Fruit fly (Drosophila melanogaster) whole organism, prepupa: Measurements from ENCODE around the gene CG14989.

Experiments
- Blimp-1 ChIP-seq: fragments of 200-800 bp; sonication (Bioruptor generic); optimal IDR thresholded peaks from 3 replicates; lab custom pipeline; 2017; ENCODE audit warnings: missing biosample characterization, missing genetic modification characterization, mild to moderate bottlenecking, moderate library complexity, missing genetic modification reagents
- CG10631 ChIP-seq: fragments of 200-800 bp; sonication (Bioruptor generic); optimal IDR thresholded peaks from 2 replicates; lab custom pipeline; 2016; ENCODE audit warnings: missing biosample characterization, missing genetic modification characterization
- CG11294 ChIP-seq: fragments of 200-800 bp; sonication (Bioruptor generic); IDR thresholded peaks from 2 replicates; pipeline ENCODE4 v1.3.6; 2022; ENCODE audit warnings: missing biosample characterization, missing genetic modification characterization
- CG11762 ChIP-seq: fragments of 200-800 bp; sonication (Bioruptor generic); optimal IDR thresholded peaks from 3 replicates; lab custom pipeline; 2016; ENCODE audit warnings: missing biosample characterization, missing genetic modification characterization; ENCODE audit not compliant: insufficient read depth
- CG11902 ChIP-seq: fragments of 200-800 bp; sonication (Bioruptor generic); optimal IDR thresholded peaks from 3 replicates; lab custom pipeline; 2016; ENCODE audit warnings: missing biosample characterization, missing genetic modification characterization
- CG15336 ChIP-seq: fragments of 200-800 bp; sonication (Bioruptor generic); IDR thresholded peaks from 2 replicates; pipeline ENCODE4 v1.3.6; 2022; ENCODE audit warnings: missing biosample characterization, missing genetic modification characterization
- CG16779 ChIP-seq: fragments of 200-800 bp; sonication (Bioruptor generic); optimal IDR thresholded peaks from 3 replicates; lab custom pipeline; 2017; ENCODE audit warnings: missing biosample characterization, mild to moderate bottlenecking, missing genetic modification characterization
- CG3032 ChIP-seq: fragments of 200-800 bp; optimal IDR thresholded peaks from 2 replicates; lab custom pipeline; 2019; ENCODE audit warnings: missing biosample characterization, mild to moderate bottlenecking, missing genetic modification characterization, moderate library complexity
- CG31627 ChIP-seq: fragments of 200-800 bp; sonication (Bioruptor generic); optimal IDR thresholded peaks from 3 replicates; lab custom pipeline; 2016; ENCODE audit warnings: missing biosample characterization, missing genetic modification characterization
- CG34406 ChIP-seq: fragments of 200-800 bp; sonication (Bioruptor generic); optimal IDR thresholded peaks from 3 replicates; lab custom pipeline; 2016; ENCODE audit warnings: missing biosample characterization, missing genetic modification characterization
- CG3919 ChIP-seq: fragments of 200-800 bp; sonication (Bioruptor generic); optimal IDR thresholded peaks from 3 replicates; lab custom pipeline; 2016; ENCODE audit warnings: missing biosample characterization, missing genetic modification characterization
- CG4318 ChIP-seq: fragments of 200-800 bp; sonication (Bioruptor generic); optimal IDR thresholded peaks from 3 replicates; lab custom pipeline; 2017; ENCODE audit warnings: missing biosample characterization, mild to moderate bottlenecking, missing genetic modification characterization
- CG6163 ChIP-seq: fragments of 200-800 bp; sonication (Bioruptor generic); IDR thresholded peaks from 3 replicates; pipeline ENCODE4 v1.3.6; 2022; ENCODE audit warnings: missing biosample characterization, missing genetic modification characterization
- CG6276 ChIP-seq: fragments of 200-800 bp; sonication (Bioruptor generic); optimal IDR thresholded peaks from 2 replicates; lab custom pipeline; 2017; ENCODE audit warnings: missing biosample characterization, mild to moderate bottlenecking, missing genetic modification characterization
- CG6792 ChIP-seq: fragments of 200-800 bp; sonication (Bioruptor generic); optimal IDR thresholded peaks from 3 replicates; lab custom pipeline; 2016; ENCODE audit warnings: missing biosample characterization, missing genetic modification characterization
- CG6808 ChIP-seq: fragments of 200-800 bp; sonication (Bioruptor generic); optimal IDR thresholded peaks from 3 replicates; lab custom pipeline; 2017; ENCODE audit warnings: missing biosample characterization, missing genetic modification characterization, mild to moderate bottlenecking, moderate library complexity, missing genetic modification reagents
- CG6854 ChIP-seq: fragments of 200-800 bp; sonication (Bioruptor generic); optimal IDR thresholded peaks from 2 replicates; lab custom pipeline; 2017; ENCODE audit warnings: missing biosample characterization, mild to moderate bottlenecking, missing genetic modification characterization
- CG8119 ChIP-seq: fragments of 200-800 bp; sonication (Bioruptor generic); IDR thresholded peaks from 3 replicates; pipeline ENCODE4 v1.3.6; 2022; ENCODE audit warnings: missing biosample characterization, missing genetic modification characterization
- CG8319 ChIP-seq: fragments of 200-800 bp; sonication (Bioruptor generic); optimal IDR thresholded peaks from 3 replicates; lab custom pipeline; 2016; ENCODE audit warnings: missing biosample characterization, missing genetic modification characterization
- CG9139 ChIP-seq: fragments of 200-800 bp; sonication (Bioruptor generic); optimal IDR thresholded peaks from 3 replicates; lab custom pipeline; 2017; ENCODE audit warnings: missing biosample characterization, mild to moderate bottlenecking, missing genetic modification characterization
- Eip75B ChIP-seq: fragments of 200-800 bp; sonication (Bioruptor generic); optimal IDR thresholded peaks from 3 replicates; lab custom pipeline; 2016; ENCODE audit warnings: missing biosample characterization, missing genetic modification characterization
- Eip78C ChIP-seq: fragments of 200-800 bp; sonication (Bioruptor generic); peaks from one replicate; lab custom pipeline; 2016; ENCODE audit warnings: missing biosample characterization, missing genetic modification characterization
- Eip93F ChIP-seq: fragments of 200-800 bp; sonication (Bioruptor generic); optimal IDR thresholded peaks from 2 replicates; lab custom pipeline; 2016; ENCODE audit warnings: missing biosample characterization, mild to moderate bottlenecking, missing genetic modification characterization
- Ets21C ChIP-seq: fragments of 200-800 bp; sonication (Bioruptor generic); optimal IDR thresholded peaks from 3 replicates; lab custom pipeline; 2016; ENCODE audit warnings: missing biosample characterization, missing genetic modification characterization
- Ets96B ChIP-seq: fragments of 200-800 bp; optimal IDR thresholded peaks from 2 replicates; lab custom pipeline; 2019; ENCODE audit warnings: missing biosample characterization, mild to moderate bottlenecking, missing genetic modification characterization, moderate library complexity
- Gug ChIP-seq: fragments of 200-800 bp; sonication (Bioruptor generic); IDR thresholded peaks from 2 replicates; pipeline ENCODE4 v1.3.6; 2022; ENCODE audit warnings: missing biosample characterization, missing genetic modification characterization
- Hr38 ChIP-seq: sonication (Bioruptor generic); optimal IDR thresholded peaks from 2 replicates; lab custom pipeline; 2016; ENCODE audit warnings: missing biosample characterization, missing genetic modification characterization
- Hr4 ChIP-seq: fragments of 200-800 bp; sonication (Bioruptor generic); optimal IDR thresholded peaks from 3 replicates; lab custom pipeline; 2016; ENCODE audit warnings: missing biosample characterization, missing genetic modification characterization
- OdsH ChIP-seq: fragments of 200-800 bp; sonication (Bioruptor generic); optimal IDR thresholded peaks from 3 replicates; lab custom pipeline; 2016; ENCODE audit warnings: missing biosample characterization, missing genetic modification characterization
- Smox ChIP-seq: fragments of 200-800 bp; sonication (Bioruptor generic); optimal IDR thresholded peaks from 3 replicates; lab custom pipeline; 2016; ENCODE audit warnings: missing biosample characterization, missing genetic modification characterization
- Sox102F ChIP-seq: fragments of 200-800 bp; sonication (Bioruptor generic); optimal IDR thresholded peaks from 2 replicates; lab custom pipeline; 2016; ENCODE audit warnings: missing biosample characterization, mild to moderate bottlenecking, missing genetic modification characterization
- Sox14 ChIP-seq: fragments of 200-800 bp; sonication (Bioruptor generic); optimal IDR thresholded peaks from 3 replicates; lab custom pipeline; 2016; ENCODE audit warnings: missing biosample characterization, missing genetic modification characterization
- Sox15 ChIP-seq: fragments of 200-800 bp; sonication (Bioruptor generic); optimal IDR thresholded peaks from 3 replicates; lab custom pipeline; 2016; ENCODE audit warnings: missing biosample characterization, missing genetic modification characterization
- dac ChIP-seq: fragments of 200-800 bp; sonication (Bioruptor generic); optimal IDR thresholded peaks from 2 replicates; lab custom pipeline; 2017; ENCODE audit warnings: missing biosample characterization, mild to moderate bottlenecking, missing genetic modification characterization
- dsx ChIP-seq: fragments of 200-800 bp; optimal IDR thresholded peaks from 3 replicates; lab custom pipeline; 2019; ENCODE audit warnings: missing biosample characterization, mild to moderate bottlenecking, missing genetic modification characterization, moderate library complexity; ENCODE audit not compliant: poor library complexity, severe bottlenecking
- eg ChIP-seq: fragments of 200-800 bp; sonication (Bioruptor generic); IDR thresholded peaks from 3 replicates; pipeline ENCODE4 v1.3.6; 2022; ENCODE audit warnings: missing biosample characterization, missing genetic modification characterization
- esn ChIP-seq: fragments of 200-800 bp; sonication (Bioruptor generic); optimal IDR thresholded peaks from 2 replicates; lab custom pipeline; 2016; ENCODE audit warnings: missing biosample characterization, mild to moderate bottlenecking, missing genetic modification characterization, moderate library complexity
- fd59A ChIP-seq: fragments of 200-800 bp; sonication (Bioruptor generic); optimal IDR thresholded peaks from 2 replicates; lab custom pipeline; 2017; ENCODE audit warnings: missing biosample characterization, mild to moderate bottlenecking, missing genetic modification characterization, missing genetic modification reagents
- fkh ChIP-seq: fragments of 200-800 bp; sonication (Bioruptor generic); optimal IDR thresholded peaks from 3 replicates; lab custom pipeline; 2017; ENCODE audit warnings: missing biosample characterization, mild to moderate bottlenecking, missing genetic modification characterization, moderate library complexity
- lz ChIP-seq: fragments of 200-800 bp; sonication (Bioruptor generic); optimal IDR thresholded peaks from 3 replicates; lab custom pipeline; 2016; ENCODE audit warnings: missing biosample characterization, missing genetic modification characterization
- net ChIP-seq: fragments of 200-800 bp; sonication (Bioruptor generic); optimal IDR thresholded peaks from 3 replicates; lab custom pipeline; 2016; ENCODE audit warnings: missing biosample characterization, missing genetic modification characterization
- pdm3 ChIP-seq: fragments of 200-800 bp; sonication (Bioruptor generic); optimal IDR thresholded peaks from 3 replicates; lab custom pipeline; 2016; ENCODE audit warnings: missing biosample characterization, missing genetic modification characterization
- salr ChIP-seq, 2 experiments: fragments of 200-800 bp; sonication (Bioruptor generic); optimal IDR thresholded peaks; 3 replicates each; lab custom pipeline; 2016 to 2018; ENCODE audit warnings: missing biosample characterization in 2 of 2, missing genetic modification characterization in 2 of 2, mild to moderate bottlenecking in 1 of 2
- spab ChIP-seq: fragments of 200-800 bp; sonication (Bioruptor generic); optimal IDR thresholded peaks from 2 replicates; lab custom pipeline; 2017; ENCODE audit warnings: missing biosample characterization, mild to moderate bottlenecking, missing genetic modification characterization, missing genetic modification reagents
- ss ChIP-seq, 2 experiments: fragments of 200-800 bp; sonication (Bioruptor generic); optimal IDR thresholded peaks; 2 replicates in 1 of 2; 3 replicates in 1 of 2; lab custom pipeline; 2017 to 2018; ENCODE audit warnings: mild to moderate bottlenecking in 2 of 2, missing biosample characterization in 2 of 2, missing genetic modification characterization in 2 of 2, moderate library complexity in 1 of 2
- svp ChIP-seq: fragments of 200-800 bp; sonication (Bioruptor generic); peaks from one replicate; lab custom pipeline; 2016; ENCODE audit warnings: missing biosample characterization, missing genetic modification characterization
- topi ChIP-seq: fragments of 200-800 bp; sonication (Bioruptor generic); optimal IDR thresholded peaks from 3 replicates; lab custom pipeline; 2016; ENCODE audit warnings: missing biosample characterization, missing genetic modification characterization
- vri ChIP-seq: fragments of 200-800 bp; sonication (Bioruptor generic); optimal IDR thresholded peaks from 3 replicates; lab custom pipeline; 2016; ENCODE audit warnings: missing biosample characterization, mild to moderate bottlenecking, missing genetic modification characterization

Gene CG14989

DNA sequence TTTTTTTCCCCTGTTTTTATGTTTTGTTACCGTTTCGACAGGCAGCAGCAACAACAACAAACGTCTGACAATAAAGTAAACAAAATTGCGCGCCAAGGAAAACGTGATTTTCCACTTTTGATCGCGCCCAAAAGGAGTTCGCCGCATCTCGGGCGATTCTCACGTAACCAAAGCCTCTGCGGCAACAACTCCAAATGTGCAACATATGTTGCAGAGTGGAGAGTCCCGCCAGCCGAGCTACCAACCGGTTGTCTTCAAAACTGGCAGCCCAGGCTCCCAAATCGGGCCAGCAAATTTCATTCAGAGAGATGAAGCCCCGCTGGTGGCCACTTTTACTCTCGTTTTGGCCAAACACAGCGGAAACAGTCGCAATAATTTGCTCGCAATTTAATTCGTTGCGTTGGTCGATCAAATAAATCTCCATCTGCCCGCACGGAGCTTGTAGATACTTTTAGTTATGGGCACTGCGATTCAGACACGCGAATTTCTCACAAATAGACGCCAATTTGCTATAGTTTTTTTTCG, 31.9 kb upstream of the CG14989 start:
- TF ChIP-seq CG15336 (GFP tag; lab: Robert Waterston, UW) = no peak
- no peak for TF ChIP-seq fd59A
- no peak for TF ChIP-seq CG34406 (GFP tag; lab: Kevin White, UChicago)
- TF ChIP-seq Eip78C = no peak
- no peak for TF ChIP-seq CG16779 (tag; lab: Kevin White, UChicago)
- peak; percentile 4 for TF ChIP-seq vri (GFP tag; lab: Kevin White, UChicago)
- TF ChIP-seq OdsH (GFP tag; lab: Kevin White, UChicago) = no peak
- no peak for TF ChIP-seq CG6808
- TF ChIP-seq dac (GFP tag; lab: Kevin White, UChicago) = no peak
- TF ChIP-seq dsx (GFP tag; lab: Kevin White, UChicago) = peak; percentile 77
- no peak for TF ChIP-seq Smox (GFP tag; lab: Kevin White, UChicago)
- no peak for TF ChIP-seq fkh (GFP tag; lab: Kevin White, UChicago)
- 0 out of 3 replicates have a peak, but pooled peaks have one; percentile 35 for TF ChIP-seq CG8119 (GFP tag; lab: Robert Waterston, UW)
- TF ChIP-seq CG3919 (GFP tag; lab: Kevin White, UChicago) = no peak
- TF ChIP-seq Sox102F = no peak
- no peak for TF ChIP-seq CG10631
- no peak for TF ChIP-seq ss (GFP tag; optimal IDR thresholded peaks at IDR 0.05; lab: Kevin White, UChicago)
- TF ChIP-seq Sox15 (GFP tag; lab: Kevin White, UChicago) = no peak
- TF ChIP-seq CG11762 (GFP tag; lab: Kevin White, UChicago) = no peak
- no peak for TF ChIP-seq CG3032 (tag; lab: Kevin White, UChicago)
- TF ChIP-seq CG6276 (GFP tag; lab: Kevin White, UChicago) = no peak
- no peak for TF ChIP-seq CG4318 (GFP tag; lab: Kevin White, UChicago)
- TF ChIP-seq Eip93F (GFP tag; lab: Kevin White, UChicago) = no peak
- TF ChIP-seq Blimp-1 (GFP tag; lab: Kevin White, UChicago) = peak; percentile 91
- no peak for TF ChIP-seq Sox14 (GFP tag; lab: Kevin White, UChicago)
- no peak for TF ChIP-seq lz (GFP tag; lab: Kevin White, UChicago)
- TF ChIP-seq CG8319 (GFP tag; lab: Kevin White, UChicago) = no peak
- no peak for TF ChIP-seq spab (GFP tag; lab: Kevin White, UChicago)
- no peak for TF ChIP-seq CG11294
- TF ChIP-seq salr (GFP tag; optimal IDR thresholded peaks at IDR 0.05; lab: Kevin White, UChicago) = no peak
- TF ChIP-seq net = no peak
- TF ChIP-seq svp (GFP tag; lab: Kevin White, UChicago) = no peak
- no peak for TF ChIP-seq CG6792 (GFP tag; lab: Kevin White, UChicago)
- no peak for TF ChIP-seq Ets21C (GFP tag; lab: Kevin White, UChicago)
- TF ChIP-seq CG6854 (GFP tag; lab: Kevin White, UChicago) = peak; percentile 64
- TF ChIP-seq Ets96B (tag; lab: Kevin White, UChicago) = no peak
- no peak for TF ChIP-seq topi (GFP tag; lab: Kevin White, UChicago)
- TF ChIP-seq Gug (GFP tag; lab: Robert Waterston, UW) = no peak
- TF ChIP-seq esn (GFP tag; lab: Kevin White, UChicago) = no peak
- TF ChIP-seq, all 60 proteins: peak for 5

DNA sequence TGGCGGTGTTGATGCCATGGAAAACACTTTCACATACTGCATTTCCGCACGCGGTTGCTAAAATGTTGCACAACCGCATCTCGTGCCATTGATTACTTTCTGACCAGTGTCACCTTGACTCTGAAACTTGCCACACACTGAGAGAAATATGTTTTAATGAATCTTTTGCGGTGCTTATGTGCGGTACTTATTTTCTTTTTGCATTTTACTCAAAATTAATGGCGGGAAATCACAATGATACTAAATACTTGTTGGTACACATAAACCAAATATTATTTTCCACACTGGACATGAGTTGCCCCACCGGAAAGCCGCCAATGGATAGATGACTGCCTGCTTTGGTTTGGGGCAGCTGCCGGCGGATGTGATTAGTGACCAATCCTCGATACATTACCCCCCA, 30.6 kb upstream of the CG14989 start:
- TF ChIP-seq esn (GFP tag; lab: Kevin White, UChicago) = no peak
- no peak for TF ChIP-seq Sox102F
- TF ChIP-seq Eip75B (GFP tag; lab: Kevin White, UChicago) = no peak
- peak; percentile 6 for TF ChIP-seq svp (GFP tag; lab: Kevin White, UChicago)
- TF ChIP-seq Eip93F (GFP tag; lab: Kevin White, UChicago) = no peak
- TF ChIP-seq CG15336 (GFP tag; lab: Robert Waterston, UW) = peak; percentile 46
- TF ChIP-seq CG16779 (tag; lab: Kevin White, UChicago) = no peak
- no peak for TF ChIP-seq CG11762 (GFP tag; lab: Kevin White, UChicago)
- no peak for TF ChIP-seq Ets96B (tag; lab: Kevin White, UChicago)
- TF ChIP-seq dac (GFP tag; lab: Kevin White, UChicago) = no peak
- no peak for TF ChIP-seq Ets21C (GFP tag; lab: Kevin White, UChicago)
- no peak for TF ChIP-seq CG11902 (GFP tag; lab: Kevin White, UChicago)
- TF ChIP-seq CG9139 (GFP tag; lab: Kevin White, UChicago) = no peak
- TF ChIP-seq Sox14 (GFP tag; lab: Kevin White, UChicago) = no peak
- TF ChIP-seq CG6163 (GFP tag; lab: Robert Waterston, UW) = peak; percentile 41; the same call in 1 of the 3 replicates
- TF ChIP-seq CG10631 = no peak
- TF ChIP-seq Hr4 (GFP tag; lab: Kevin White, UChicago) = peak; percentile 63
- no peak for TF ChIP-seq pdm3 (GFP tag; lab: Kevin White, UChicago)
- TF ChIP-seq CG6792 (GFP tag; lab: Kevin White, UChicago) = no peak
- no peak for TF ChIP-seq dsx (GFP tag; lab: Kevin White, UChicago)
- TF ChIP-seq CG31627 (GFP tag; lab: Kevin White, UChicago) = no peak
- TF ChIP-seq eg (GFP tag; lab: Robert Waterston, UW) = peak; percentile 40; the same call in 1 of the 3 replicates
- no peak for TF ChIP-seq CG6808
- TF ChIP-seq Eip78C = peak; percentile 72
- no peak for TF ChIP-seq vri (GFP tag; lab: Kevin White, UChicago)
- no peak for TF ChIP-seq Hr38 (GFP tag; lab: Kevin White, UChicago)
